Fruit fly (Drosophila melanogaster) whole organism, embryonic: ENCODE results near the gene Or94a.
A peak's percentile ranks its signal among the peaks of the same experiment; 100 is the strongest.

ENCODE experiments used
- C15 ChIP-seq: fragments of 200-800 bp; sonication (Bioruptor generic); IDR thresholded peaks from 3 replicates; pipeline ENCODE4 v1.3.6; 2022; ENCODE audit warnings: missing biosample characterization, missing genetic modification characterization
- CG10462 ChIP-seq: fragments of 200-800 bp; sonication (Bioruptor generic); optimal IDR thresholded peaks from 2 replicates; lab custom pipeline; 2016; ENCODE audit warnings: missing biosample characterization, missing genetic modification characterization
- CG11504 ChIP-seq: fragments of 200-800 bp; sonication (Bioruptor generic); optimal IDR thresholded peaks from 3 replicates; lab custom pipeline; 2019; ENCODE audit warnings: missing biosample characterization, mild to moderate bottlenecking, missing genetic modification characterization, moderate library complexity
- CG12071 ChIP-seq: fragments of 200-800 bp; sonication (Bioruptor generic); optimal IDR thresholded peaks from 3 replicates; lab custom pipeline; 2018; ENCODE audit warnings: missing biosample characterization, mild to moderate bottlenecking, missing genetic modification characterization
- CG12219 ChIP-seq: fragments of 200-800 bp; sonication (Bioruptor generic); optimal IDR thresholded peaks from 3 replicates; lab custom pipeline; 2018; ENCODE audit warnings: missing biosample characterization, mild to moderate bottlenecking, missing genetic modification characterization
- CG13296 ChIP-seq: fragments of 200-800 bp; sonication (Bioruptor generic); optimal IDR thresholded peaks from 3 replicates; lab custom pipeline; 2018; ENCODE audit warnings: missing biosample characterization, mild to moderate bottlenecking, missing genetic modification characterization
- CG15269 ChIP-seq: fragments of 200-800 bp; sonication (Bioruptor generic); optimal IDR thresholded peaks from 2 replicates; lab custom pipeline; 2018; ENCODE audit warnings: missing biosample characterization, mild to moderate bottlenecking, missing genetic modification characterization, moderate library complexity
- CG15479 ChIP-seq: fragments of 200-800 bp; sonication (Bioruptor generic); optimal IDR thresholded peaks from 3 replicates; lab custom pipeline; 2019; ENCODE audit warnings: missing biosample characterization, mild to moderate bottlenecking, missing genetic modification characterization, moderate library complexity
- CG18011 ChIP-seq: fragments of 200-800 bp; sonication (Bioruptor generic); optimal IDR thresholded peaks from 2 replicates; lab custom pipeline; 2017; ENCODE audit warnings: missing biosample characterization, missing genetic modification characterization, mild to moderate bottlenecking, moderate library complexity, missing genotype
- CG2202 ChIP-seq: fragments of 200-800 bp; sonication (Bioruptor generic); optimal IDR thresholded peaks from 2 replicates; lab custom pipeline; 2018; ENCODE audit warnings: missing biosample characterization, mild to moderate bottlenecking, missing genetic modification characterization
- CG4360 ChIP-seq: fragments of 200-800 bp; sonication (Bioruptor generic); IDR thresholded peaks from 2 replicates; pipeline ENCODE4 v1.3.6; 2022; ENCODE audit warnings: missing biosample characterization, missing genetic modification characterization
- CG4820 ChIP-seq: fragments of 200-800 bp; sonication (Bioruptor generic); optimal IDR thresholded peaks from 3 replicates; lab custom pipeline; 2016; ENCODE audit warnings: missing biosample characterization, missing genetic modification characterization
- CG6175 ChIP-seq: fragments of 200-800 bp; sonication (Bioruptor generic); IDR thresholded peaks from 3 replicates; pipeline ENCODE4 v1.3.6; 2022; ENCODE audit warnings: missing biosample characterization, missing genetic modification characterization
- CG6254 ChIP-seq: fragments of 200-800 bp; sonication (Bioruptor generic); optimal IDR thresholded peaks from 3 replicates; lab custom pipeline; 2017; ENCODE audit warnings: mild to moderate bottlenecking, missing biosample characterization, missing genetic modification reagents, missing genetic modification characterization
- CG7987 ChIP-seq: fragments of 200-800 bp; sonication (Bioruptor generic); optimal IDR thresholded peaks from 2 replicates; lab custom pipeline; 2018; ENCODE audit warnings: missing biosample characterization, mild to moderate bottlenecking, missing genetic modification characterization, moderate library complexity
- CG8290 ChIP-seq, 3 experiments: fragments of 200-800 bp; sonication (Bioruptor generic); optimal IDR thresholded peaks; 2 replicates each; lab custom pipeline; 2016 to 2019; ENCODE audit warnings: missing biosample characterization in 3 of 3, missing genetic modification characterization in 3 of 3, mild to moderate bottlenecking in 2 of 3, moderate library complexity in 1 of 3
- CTCF ChIP-seq: fragments of 200-800 bp; sonication (Bioruptor generic); optimal IDR thresholded peaks from 2 replicates; lab custom pipeline; 2017; ENCODE audit warnings: missing biosample characterization, mild to moderate bottlenecking, missing genetic modification characterization, moderate library complexity
- Dad ChIP-seq: fragments of 200-800 bp; sonication (Bioruptor generic); optimal IDR thresholded peaks from 3 replicates; lab custom pipeline; 2016; ENCODE audit warnings: missing biosample characterization, missing genetic modification characterization
- Deaf1 ChIP-seq: fragments of 200-800 bp; optimal IDR thresholded peaks from 3 replicates; lab custom pipeline; 2019; ENCODE audit warnings: missing biosample characterization, mild to moderate bottlenecking, missing genetic modification characterization, moderate library complexity
- Dp ChIP-seq: fragments of 200-800 bp; sonication (Bioruptor generic); optimal IDR thresholded peaks from 2 replicates; lab custom pipeline; 2018; ENCODE audit warnings: missing biosample characterization, mild to moderate bottlenecking, missing genetic modification characterization, moderate library complexity
- E2f2 ChIP-seq: fragments of 200-800 bp; sonication (Bioruptor generic); IDR thresholded peaks from 2 replicates; pipeline ENCODE4 v1.3.6; 2022; ENCODE audit warnings: missing biosample characterization, missing genetic modification characterization
- Eip74EF ChIP-seq, 2 experiments: fragments of 200-800 bp in 1 of 2; fragments of >200 bp in 1 of 2; sonication (Bioruptor generic) in 1 of 2; optimal IDR thresholded peaks; 2 replicates each; lab custom pipeline; 2017 to 2019; ENCODE audit warnings: missing biosample characterization in 2 of 2, missing genetic modification characterization in 2 of 2, mild to moderate bottlenecking in 1 of 2, moderate library complexity in 1 of 2
- Hr78 ChIP-seq, 2 experiments: fragments of 200-800 bp in 1 of 2; fragments of >200 bp in 1 of 2; sonication (Bioruptor generic) in 1 of 2; optimal IDR thresholded peaks; 2 replicates each; lab custom pipeline; 2017 to 2019; ENCODE audit warnings: missing biosample characterization in 2 of 2, missing genetic modification characterization in 2 of 2, mild to moderate bottlenecking in 1 of 2, moderate library complexity in 1 of 2
- Med ChIP-seq: fragments of 200-800 bp; sonication (Bioruptor generic); peaks from one replicate; lab custom pipeline; 2016; ENCODE audit warnings: missing biosample characterization, missing genetic modification characterization, mild to moderate bottlenecking, inconsistent platforms, moderate library complexity
- Sry-β ChIP-seq: fragments of 200-800 bp; sonication (Bioruptor generic); optimal IDR thresholded peaks from 2 replicates; lab custom pipeline; 2018; ENCODE audit warnings: missing biosample characterization, mild to moderate bottlenecking, missing genetic modification characterization, moderate library complexity
- abd-A ChIP-seq: fragments of 200-800 bp; sonication (Bioruptor generic); optimal IDR thresholded peaks from 3 replicates; lab custom pipeline; 2019; ENCODE audit warnings: missing biosample characterization, mild to moderate bottlenecking, missing genetic modification characterization, moderate library complexity
- aop ChIP-seq: fragments of 200-800 bp; sonication (Bioruptor generic); IDR thresholded peaks from 2 replicates; pipeline ENCODE4 v1.3.6; 2022; ENCODE audit warnings: missing biosample characterization, missing genetic modification characterization
- bowl ChIP-seq: fragments of 200-800 bp; sonication (Bioruptor generic); IDR thresholded peaks from 2 replicates; pipeline ENCODE4 v1.3.6; 2022; ENCODE audit warnings: missing biosample characterization, missing genetic modification characterization
- btn ChIP-seq: fragments of 200-800 bp; sonication (Bioruptor generic); optimal IDR thresholded peaks from 2 replicates; lab custom pipeline; 2016; ENCODE audit warnings: missing biosample characterization, missing genetic modification characterization
- chinmo ChIP-seq: fragments of 200-800 bp; sonication (Bioruptor generic); IDR thresholded peaks from 4 replicates; pipeline ENCODE4 v1.3.6; 2022; ENCODE audit warnings: missing biosample characterization, missing genetic modification characterization; ENCODE audit not compliant: partially characterized antibody
- ci ChIP-seq: fragments of 200-800 bp; sonication (Bioruptor generic); IDR thresholded peaks from 3 replicates; pipeline ENCODE4 v1.3.6; 2022; ENCODE audit warnings: missing biosample characterization, missing genetic modification characterization
- dmrt99B ChIP-seq: fragments of 200-800 bp; sonication (Bioruptor generic); optimal IDR thresholded peaks from 2 replicates; lab custom pipeline; 2018; ENCODE audit warnings: missing biosample characterization, mild to moderate bottlenecking, missing genetic modification characterization, moderate library complexity
- ems ChIP-seq: fragments of 200-800 bp; sonication (Bioruptor generic); optimal IDR thresholded peaks from 3 replicates; lab custom pipeline; 2016; ENCODE audit warnings: missing biosample characterization, missing genetic modification characterization
- ftz-f1 ChIP-seq: fragments of 200-800 bp; sonication (Bioruptor generic); optimal IDR thresholded peaks from 2 replicates; lab custom pipeline; 2016; ENCODE audit warnings: missing biosample characterization, missing genetic modification characterization
- mirr ChIP-seq: fragments of 200-800 bp; sonication (Bioruptor generic); optimal IDR thresholded peaks from 3 replicates; lab custom pipeline; 2018; ENCODE audit warnings: missing biosample characterization, mild to moderate bottlenecking, missing genetic modification characterization
- pb ChIP-seq: fragments of 200-800 bp; sonication (Bioruptor generic); optimal IDR thresholded peaks from 3 replicates; lab custom pipeline; 2016; ENCODE audit warnings: missing biosample characterization, missing genetic modification characterization
- pnt ChIP-seq: fragments of 200-800 bp; sonication (Bioruptor generic); optimal IDR thresholded peaks from 3 replicates; lab custom pipeline; 2016; ENCODE audit warnings: missing biosample characterization, missing genetic modification characterization
- sd ChIP-seq: fragments of 200-800 bp; sonication (Bioruptor generic); optimal IDR thresholded peaks from 3 replicates; lab custom pipeline; 2018; ENCODE audit warnings: missing biosample characterization, mild to moderate bottlenecking, missing genetic modification characterization, moderate library complexity
- sens ChIP-seq: fragments of 200-800 bp; sonication (Bioruptor generic); peaks from one replicate; lab custom pipeline; 2016; ENCODE audit warnings: missing biosample characterization, missing genetic modification characterization
- sob ChIP-seq: fragments of 200-800 bp; sonication (Bioruptor generic); IDR thresholded peaks from 2 replicates; pipeline ENCODE4 v1.3.6; 2022; ENCODE audit warnings: missing biosample characterization, missing genetic modification characterization
- stc ChIP-seq: fragments of 200-800 bp; sonication (Bioruptor generic); IDR thresholded peaks from 2 replicates; pipeline ENCODE4 v1.3.6; 2022; ENCODE audit warnings: missing biosample characterization, missing genetic modification characterization
- twi ChIP-seq: fragments of 200-800 bp; optimal IDR thresholded peaks from 2 replicates; lab custom pipeline; 2019; ENCODE audit warnings: missing biosample characterization, mild to moderate bottlenecking, missing genetic modification characterization, moderate library complexity
- vnd ChIP-seq: fragments of 200-800 bp; sonication (Bioruptor generic); IDR thresholded peaks from 3 replicates; pipeline ENCODE4 v1.3.6; 2022; ENCODE audit warnings: missing biosample characterization, missing genetic modification characterization; ENCODE audit not compliant: partially characterized antibody

The Or94a gene

dm6 chr3R:23012017-23012416 lies 24.9 kb downstream of the Or94a start, which contains the start of gene CG6688 (continued):
- no peak for TF ChIP-seq btn (GFP tag; lab: Kevin White, UChicago)
- peak; percentile 29 for TF ChIP-seq abd-A (tag; lab: Kevin White, UChicago)
- peak; percentile 82; the same call in 3 of the 4 replicates for TF ChIP-seq chinmo
- TF ChIP-seq CG6254 (GFP tag; lab: Kevin White, UChicago) = no peak
- TF ChIP-seq bowl = no peak
- TF ChIP-seq Med (GFP tag; lab: Kevin White, UChicago) = peak; percentile 73
- TF ChIP-seq CG13296 (GFP tag; lab: Kevin White, UChicago) = no peak
- TF ChIP-seq CG15269 (tag; lab: Kevin White, UChicago) = peak; percentile 41
- no peak for TF ChIP-seq CG10462 (GFP tag; lab: Kevin White, UChicago)
- TF ChIP-seq sens = no peak
- TF ChIP-seq CG12071 (GFP tag; lab: Kevin White, UChicago) = no peak
- TF ChIP-seq CG11504 (tag; lab: Kevin White, UChicago) = peak; percentile 1
- TF ChIP-seq CG8290 (GFP tag; optimal IDR thresholded peaks at IDR 0.05; lab: Kevin White, UChicago) = no peak
- peak in 1 of 2 experiments; percentile 7 for TF ChIP-seq CG8290 (tag; optimal IDR thresholded peaks at IDR 0.05; lab: Kevin White, UChicago)
- no peak for TF ChIP-seq E2f2 (GFP tag; lab: Robert Waterston, UW)
- TF ChIP-seq vnd = no peak
- peak; percentile 20 for TF ChIP-seq mirr (GFP tag; lab: Kevin White, UChicago)
- TF ChIP-seq CG15479 = no peak
- 0 out of 3 replicates have a peak, but pooled peaks have one; percentile 30 for TF ChIP-seq ci
- TF ChIP-seq Hr78 (GFP tag; optimal IDR thresholded peaks at IDR 0.05; lab: Kevin White, UChicago) = peak in 1 of 2 experiments; percentile 35
- no peak for TF ChIP-seq ftz-f1
- TF ChIP-seq CG4360 = no peak
- peak; percentile 50 for TF ChIP-seq Deaf1 (tag; lab: Kevin White, UChicago)
- TF ChIP-seq CG7987 (GFP tag; lab: Kevin White, UChicago) = peak; percentile 19
- no peak for TF ChIP-seq CG4820 (GFP tag; lab: Kevin White, UChicago)
- no peak for TF ChIP-seq sob
- no peak for TF ChIP-seq Dp (GFP tag; lab: Kevin White, UChicago)
- no peak for TF ChIP-seq twi
- TF ChIP-seq C15 (GFP tag; lab: Robert Waterston, UW) = no peak
- TF ChIP-seq Dad = no peak
- peak; percentile 75; the same call in 1 of the 3 replicates for TF ChIP-seq CG6175 (GFP tag; lab: Robert Waterston, UW)
- peak; percentile 90 for TF ChIP-seq sd (tag; lab: Kevin White, UChicago)
- peak; percentile 74 for TF ChIP-seq CG18011 (GFP tag; lab: Kevin White, UChicago)
- no peak for TF ChIP-seq CTCF (GFP tag; lab: Kevin White, UChicago)
- no peak for TF ChIP-seq CG2202
- no peak for TF ChIP-seq ems (GFP tag; lab: Kevin White, UChicago)
- no peak for TF ChIP-seq pb (GFP tag; lab: Kevin White, UChicago)
- no peak for TF ChIP-seq pnt (GFP tag; lab: Kevin White, UChicago)
- TF ChIP-seq Sry-β (GFP tag; lab: Kevin White, UChicago) = no peak
- no peak for TF ChIP-seq aop (GFP tag; lab: Robert Waterston, UW)
- no peak for TF ChIP-seq CG12219 (GFP tag; lab: Kevin White, UChicago)
- no peak for TF ChIP-seq stc (GFP tag; lab: Robert Waterston, UW)
- peak in 1 of 2 experiments; percentile 8 for TF ChIP-seq Eip74EF (GFP tag; optimal IDR thresholded peaks at IDR 0.05; lab: Kevin White, UChicago)
- no peak for TF ChIP-seq dmrt99B (tag; lab: Kevin White, UChicago)
